Fruit fly (Drosophila melanogaster) whole organism, pupa: ENCODE data around the gene CG10958.

Experiments
- CG10348 ChIP-seq: fragments of 200-800 bp; sonication (Bioruptor generic); IDR thresholded peaks from 2 replicates; pipeline ENCODE4 v1.3.6; 2022; ENCODE audit warnings: missing biosample characterization, missing genetic modification characterization
- CG12605 ChIP-seq: fragments of 200-800 bp; sonication (Bioruptor generic); IDR thresholded peaks from 2 replicates; pipeline ENCODE4 v1.3.6; 2022; ENCODE audit warnings: missing biosample characterization, missing genetic modification characterization
- CG13204 ChIP-seq: fragments of 200-800 bp; sonication (Bioruptor generic); optimal IDR thresholded peaks from 2 replicates; lab custom pipeline; 2018; ENCODE audit warnings: missing biosample characterization, mild to moderate bottlenecking, missing genetic modification characterization, moderate library complexity
- CG14655 ChIP-seq: fragments of 200-800 bp; sonication (Bioruptor generic); optimal IDR thresholded peaks from 3 replicates; lab custom pipeline; 2017; ENCODE audit warnings: mild to moderate bottlenecking, missing biosample characterization, missing genetic modification reagents, missing genetic modification characterization
- CG15710 ChIP-seq: fragments of 200-800 bp; sonication (Bioruptor generic); optimal IDR thresholded peaks from 2 replicates; lab custom pipeline; 2018; ENCODE audit warnings: missing biosample characterization, mild to moderate bottlenecking, missing genetic modification characterization, moderate library complexity
- CG17806 ChIP-seq: fragments of 200-800 bp; sonication (Bioruptor generic); optimal IDR thresholded peaks from 2 replicates; lab custom pipeline; 2018; ENCODE audit warnings: missing biosample characterization, mild to moderate bottlenecking, missing genetic modification characterization, moderate library complexity
- CG32121 ChIP-seq: fragments of 200-800 bp; sonication (Bioruptor generic); IDR thresholded peaks from 2 replicates; pipeline ENCODE4 v1.3.6; 2022; ENCODE audit warnings: missing biosample characterization, missing genetic modification characterization
- CG34367 ChIP-seq: fragments of 200-800 bp; sonication (Bioruptor generic); optimal IDR thresholded peaks from 2 replicates; lab custom pipeline; 2018; ENCODE audit warnings: missing biosample characterization, mild to moderate bottlenecking, missing genetic modification characterization
- CG4496 ChIP-seq: fragments of 200-800 bp; sonication (Bioruptor generic); IDR thresholded peaks from 3 replicates; pipeline ENCODE4 v1.3.6; 2022; ENCODE audit warnings: missing biosample characterization, missing genetic modification characterization
- CG8159 ChIP-seq: fragments of 200-800 bp; sonication (Bioruptor generic); optimal IDR thresholded peaks from 3 replicates; lab custom pipeline; 2018; ENCODE audit warnings: missing biosample characterization, mild to moderate bottlenecking, missing genetic modification characterization, moderate library complexity
- CG8301 ChIP-seq: fragments of 200-800 bp; sonication (Bioruptor generic); optimal IDR thresholded peaks from 2 replicates; lab custom pipeline; 2018; ENCODE audit warnings: missing biosample characterization, mild to moderate bottlenecking, missing genetic modification characterization
- CG9948 ChIP-seq: fragments of 200-800 bp; sonication (Bioruptor generic); optimal IDR thresholded peaks from 2 replicates; lab custom pipeline; 2018; ENCODE audit warnings: missing biosample characterization, mild to moderate bottlenecking, missing genetic modification characterization, moderate library complexity
- D1 ChIP-seq: fragments of 200-800 bp; sonication (Bioruptor generic); optimal IDR thresholded peaks from 2 replicates; lab custom pipeline; 2018; ENCODE audit warnings: missing biosample characterization, mild to moderate bottlenecking, missing genetic modification characterization, moderate library complexity
- EcR ChIP-seq: fragments of 200-800 bp; sonication (Bioruptor generic); optimal IDR thresholded peaks from 3 replicates; lab custom pipeline; 2019; ENCODE audit warnings: missing biosample characterization, missing genetic modification characterization, mild to moderate bottlenecking, moderate library complexity, missing genetic modification reagents
- Ets98B ChIP-seq: fragments of 200-800 bp; sonication (Bioruptor generic); IDR thresholded peaks from 2 replicates; pipeline ENCODE4 v1.3.6; 2022; ENCODE audit warnings: missing biosample characterization, missing genetic modification characterization
- Pif1A ChIP-seq: fragments of 200-800 bp; sonication (Bioruptor generic); optimal IDR thresholded peaks from 3 replicates; lab custom pipeline; 2016; ENCODE audit warnings: missing biosample characterization, missing genetic modification characterization
- Pif1B ChIP-seq: fragments of 200-800 bp; sonication (Bioruptor generic); optimal IDR thresholded peaks from 3 replicates; lab custom pipeline; 2016; ENCODE audit warnings: missing biosample characterization, missing genetic modification characterization
- Snoo ChIP-seq: fragments of 200-800 bp; sonication (Bioruptor generic); optimal IDR thresholded peaks from 3 replicates; lab custom pipeline; 2017; ENCODE audit warnings: missing biosample characterization, mild to moderate bottlenecking, missing genetic modification characterization, inconsistent platforms
- fd96Ca ChIP-seq: fragments of 200-800 bp; sonication (Bioruptor generic); IDR thresholded peaks from 3 replicates; pipeline ENCODE4 v1.3.6; 2022; ENCODE audit warnings: missing biosample characterization, missing genetic modification characterization
- gl ChIP-seq: fragments of 200-800 bp; sonication (Bioruptor generic); optimal IDR thresholded peaks from 2 replicates; lab custom pipeline; 2018; ENCODE audit warnings: missing biosample characterization, mild to moderate bottlenecking, missing genetic modification characterization

CG10958 gene

dm6 chrX:8176291-8177029 is 44.4 kb downstream of the CG10958 start:
- peak; percentile 46 for TF ChIP-seq CG34367
- no peak for TF ChIP-seq Pif1B (GFP tag; lab: Kevin White, UChicago)
- TF ChIP-seq CG15710 = peak; percentile 41
- TF ChIP-seq gl (tag; lab: Kevin White, UChicago) = peak; percentile 56
- no peak for TF ChIP-seq D1 (tag; lab: Kevin White, UChicago)
- no peak for TF ChIP-seq fd96Ca (GFP tag; lab: Robert Waterston, UW)
- peak; percentile 14; the same call in 1 of the 2 replicates for TF ChIP-seq CG12605 (GFP tag; lab: Robert Waterston, UW)
- peak; percentile 39; the same call in 1 of the 3 replicates for TF ChIP-seq CG4496 (GFP tag; lab: Robert Waterston, UW)
- peak; percentile 35 for TF ChIP-seq CG8159
- peak; percentile 38 for TF ChIP-seq EcR
- peak; percentile 26 for TF ChIP-seq CG9948 (tag; lab: Kevin White, UChicago)

DNA sequence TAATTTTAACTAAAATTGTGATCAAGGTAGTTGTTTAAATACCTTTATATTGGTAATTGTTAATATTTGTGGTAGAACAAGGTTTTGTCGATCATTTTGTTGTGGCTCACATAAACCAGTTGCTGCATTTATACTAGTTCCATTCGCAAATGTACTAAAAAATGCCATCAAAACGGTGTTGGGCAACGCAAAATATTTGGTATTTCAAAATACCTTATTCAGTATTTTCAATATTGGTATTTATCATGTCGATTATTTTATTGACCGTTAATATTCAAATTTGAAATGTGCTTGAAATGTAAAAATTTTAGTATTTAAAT is 44.9 kb downstream of the CG10958 start, which contains the start of gene slpr:
Gene slpr, minus strand, starts transcription at position 156 of the 320 bp plus-strand sequence.
- no peak for TF ChIP-seq Ets98B
- TF ChIP-seq EcR = no peak
- TF ChIP-seq Pif1B (GFP tag; lab: Kevin White, UChicago) = no peak
- TF ChIP-seq CG9948 (tag; lab: Kevin White, UChicago) = no peak
- no peak for TF ChIP-seq CG17806
- no peak for TF ChIP-seq Pif1A (GFP tag; lab: Kevin White, UChicago)
- no peak for TF ChIP-seq CG15710
- TF ChIP-seq CG8301 (tag; lab: Kevin White, UChicago) = no peak

DNA sequence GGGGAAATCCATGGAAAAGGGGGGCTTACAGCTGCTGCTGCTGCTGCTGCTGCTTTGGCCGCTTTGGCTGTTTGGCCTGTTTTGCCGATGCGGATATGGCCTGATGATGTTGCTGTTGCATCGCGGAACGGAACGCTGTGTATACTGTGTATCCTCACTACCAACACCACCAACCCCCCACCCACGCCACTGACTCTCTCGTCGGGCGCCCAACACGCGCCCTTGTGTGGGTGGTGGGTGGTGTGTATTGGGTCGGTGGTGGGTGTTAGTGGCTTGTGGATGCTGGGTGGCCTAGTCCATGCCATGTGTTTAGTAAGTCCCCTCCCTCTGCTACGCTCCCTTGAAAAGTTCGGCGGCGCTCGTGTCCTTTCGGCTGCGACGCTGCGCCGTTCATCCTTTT is 45.7 kb downstream of the CG10958 start:
- TF ChIP-seq CG9948 (tag; lab: Kevin White, UChicago) = no peak
- TF ChIP-seq CG12605 (GFP tag; lab: Robert Waterston, UW) = peak; percentile 15; the same call in 1 of the 2 replicates
- no peak for TF ChIP-seq CG8301 (tag; lab: Kevin White, UChicago)
- no peak for TF ChIP-seq CG8159
- no peak for TF ChIP-seq Pif1A (GFP tag; lab: Kevin White, UChicago)
- TF ChIP-seq CG32121 (GFP tag; lab: Robert Waterston, UW) = no peak
- no peak for TF ChIP-seq CG15710
- TF ChIP-seq D1 (tag; lab: Kevin White, UChicago) = no peak
- peak; percentile 11; the same call in 1 of the 3 replicates for TF ChIP-seq fd96Ca (GFP tag; lab: Robert Waterston, UW)
- peak; percentile 85 for TF ChIP-seq CG13204 (GFP tag; lab: Kevin White, UChicago)

- TF ChIP-seq CG13204 (GFP tag; lab: Kevin White, UChicago) = peak; percentile 69
- peak; percentile 20 for TF ChIP-seq CG8159
- TF ChIP-seq CG34367 = no peak
Measured at dm6 chrX:8178165-8178955, 46.3 kb downstream of the CG10958 start, which contains the start of gene sdt. Gene sdt (plus strand): TSS chrX:8178549.

- TF ChIP-seq CG8159 (no peak), CG10348 (GFP tag; lab: Robert Waterston, UW) (no peak), EcR (no peak), Pif1B (GFP tag; lab: Kevin White, UChicago) (no peak), D1 (tag; lab: Kevin White, UChicago) (no peak), CG12605 (GFP tag; lab: Robert Waterston, UW) (no peak), Ets98B (no peak), CG13204 (GFP tag; lab: Kevin White, UChicago) (no peak), CG32121 (GFP tag; lab: Robert Waterston, UW) (no peak), CG17806 (no peak), CG15710 (no peak), Pif1A (GFP tag; lab: Kevin White, UChicago) (no peak), Snoo (tag; lab: Kevin White, UChicago) (no peak)
- TF ChIP-seq, all 21 proteins: peak for 0
Measured at dm6 chrX:8178989-8179388, 46.9 kb downstream of the CG10958 start.

- TF ChIP-seq CG4496 (GFP tag; lab: Robert Waterston, UW) (no peak), Ets98B (no peak), CG14655 (GFP tag; lab: Kevin White, UChicago) (no peak), Pif1B (GFP tag; lab: Kevin White, UChicago) (no peak)
Measured at dm6 chrX:8179858-8180257, 47.8 kb downstream of the CG10958 start.
